Comparison of ENCODE assay signal across 4 fruit fly cellular contexts in the genomic region with DNA sequence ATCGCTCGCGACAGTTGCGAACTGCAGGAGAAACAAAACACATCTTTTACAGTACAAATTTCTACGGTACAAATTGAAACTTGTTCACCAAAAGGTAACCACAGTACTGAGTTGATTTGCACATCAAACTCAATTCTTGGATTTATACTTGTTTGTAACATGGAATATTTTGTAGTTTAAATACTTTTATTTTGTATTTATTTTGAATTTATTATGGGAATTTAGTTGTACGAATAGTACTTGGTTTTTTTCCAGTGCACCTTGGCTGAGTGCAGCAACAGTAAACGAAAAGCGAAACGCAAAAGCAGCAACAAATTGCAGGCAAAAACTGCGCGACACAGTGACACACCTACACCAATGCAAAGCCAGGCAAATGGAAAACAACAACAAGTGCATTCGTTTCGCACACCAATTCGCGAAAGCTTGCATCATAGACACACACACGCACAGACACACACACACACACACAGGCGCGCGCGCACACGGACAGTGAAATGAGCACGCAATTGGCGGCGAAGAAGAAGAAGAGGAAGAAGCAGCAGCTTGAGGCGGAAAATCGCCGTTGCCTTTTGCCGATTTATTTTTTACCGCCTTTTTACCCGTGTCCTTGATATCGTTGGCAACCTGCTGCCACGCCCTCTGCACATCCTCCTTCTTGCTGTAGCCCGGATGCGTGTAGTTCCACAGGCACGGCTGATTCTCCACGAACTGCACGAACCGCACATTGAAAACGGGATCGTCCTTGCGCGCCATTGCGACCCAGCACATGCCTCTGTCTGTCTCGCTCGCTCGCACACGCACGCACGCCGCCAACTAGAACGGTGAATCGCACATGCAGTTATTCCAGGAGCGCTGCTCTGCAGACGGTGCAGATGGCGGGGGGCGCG.
A peak's percentile ranks its signal among the peaks of the same experiment; 100 is the strongest.
TF ChIP-seq lines count a peak whose summit lies in the region.

No protein-coding gene starts in this region.

TF ChIP-seq in whole organism, adult, 20 proteins besides CTCF, POLR2A, EP300 and RAD21 (continued from another document):
- peak; percentile 7 for TF ChIP-seq cic (GFP tag; optimal IDR thresholded peaks at IDR 0.05; lab: Kevin White, UChicago)
- TF ChIP-seq Clk (GFP tag; optimal IDR thresholded peaks at IDR 0.05; lab: Kevin White, UChicago), result no peak
- no peak for TF ChIP-seq Hr96 (GFP tag; optimal IDR thresholded peaks at IDR 0.05; lab: Kevin White, UChicago)
TF ChIP-seq in whole organism, adult: peak in this region for 8.

TF ChIP-seq in whole organism, embryonic, 481 proteins besides CTCF, POLR2A, EP300 and RAD21 (continued from another document):
- TF ChIP-seq CG10209 (GFP tag; optimal IDR thresholded peaks at IDR 0.05; lab: Kevin White, UChicago) (no peak), CG5180 (GFP tag; optimal IDR thresholded peaks at IDR 0.05; lab: Kevin White, UChicago) (no peak), crol (GFP tag; IDR thresholded peaks at IDR 0.05; lab: Robert Waterston, UW) (0 out of 2 replicates have a peak, but pooled peaks have one; percentile 14), Hr39 (optimal IDR thresholded peaks at IDR 0.05; lab: Kevin White, UChicago) (peak; percentile 98)

TF ChIP-seq in whole organism, prepupa, 60 proteins besides CTCF, POLR2A, EP300 and RAD21 (continued from another document):
- TF ChIP-seq Sox15 (GFP tag; optimal IDR thresholded peaks at IDR 0.05; lab: Kevin White, UChicago) (no peak), CG4318 (GFP tag; optimal IDR thresholded peaks at IDR 0.05; lab: Kevin White, UChicago) (peak; percentile 46), CG32006 (GFP tag; optimal IDR thresholded peaks at IDR 0.05; lab: Kevin White, UChicago) (peak; percentile 65), topi (GFP tag; optimal IDR thresholded peaks at IDR 0.05; lab: Kevin White, UChicago) (peak; percentile 44), CG8632 (GFP tag; optimal IDR thresholded peaks at IDR 0.05; lab: Kevin White, UChicago) (peak; percentile 51), esn (GFP tag; optimal IDR thresholded peaks at IDR 0.05; lab: Kevin White, UChicago) (peak; percentile 49), OdsH (GFP tag; optimal IDR thresholded peaks at IDR 0.05; lab: Kevin White, UChicago) (peak; percentile 51), CG11902 (GFP tag; optimal IDR thresholded peaks at IDR 0.05; lab: Kevin White, UChicago) (peak; percentile 31), CG3919 (GFP tag; optimal IDR thresholded peaks at IDR 0.05; lab: Kevin White, UChicago) (peak; percentile 40), CG8119 (GFP tag; IDR thresholded peaks at IDR 0.05; lab: Robert Waterston, UW) (peak; percentile 72), spab (GFP tag; optimal IDR thresholded peaks at IDR 0.05; lab: Kevin White, UChicago) (no peak), salr (GFP tag; optimal IDR thresholded peaks at IDR 0.05; lab: Kevin White, UChicago) (no peak), dac (GFP tag; optimal IDR thresholded peaks at IDR 0.05; lab: Kevin White, UChicago) (no peak), svp (GFP tag; lab: Kevin White, UChicago) (peak; percentile 66), Hr39 (GFP tag; optimal IDR thresholded peaks at IDR 0.05; lab: Kevin White, UChicago) (no peak), net (GFP tag; optimal IDR thresholded peaks at IDR 0.05; lab: Kevin White, UChicago) (peak; percentile 57), achi (GFP tag; optimal IDR thresholded peaks at IDR 0.05; lab: Kevin White, UChicago) (peak; percentile 22), CG6854 (GFP tag; optimal IDR thresholded peaks at IDR 0.05; lab: Kevin White, UChicago) (no peak), pdm3 (GFP tag; optimal IDR thresholded peaks at IDR 0.05; lab: Kevin White, UChicago) (peak; percentile 55), Hr4 (GFP tag; optimal IDR thresholded peaks at IDR 0.05; lab: Kevin White, UChicago) (peak; percentile 68), CG31627 (GFP tag; optimal IDR thresholded peaks at IDR 0.05; lab: Kevin White, UChicago) (no peak), CG10669 (GFP tag; optimal IDR thresholded peaks at IDR 0.05; lab: Kevin White, UChicago) (peak; percentile 23), CG1621 (tag; optimal IDR thresholded peaks at IDR 0.05; lab: Kevin White, UChicago) (peak; percentile 16), ss (GFP tag; optimal IDR thresholded peaks at IDR 0.05; lab: Kevin White, UChicago) (peak; percentile 64 to 84), Ets96B (tag; optimal IDR thresholded peaks at IDR 0.05; lab: Kevin White, UChicago) (peak; percentile 42), CG16779 (tag; optimal IDR thresholded peaks at IDR 0.05; lab: Kevin White, UChicago) (peak; percentile 4), Ets21C (GFP tag; optimal IDR thresholded peaks at IDR 0.05; lab: Kevin White, UChicago) (no peak), Hr38 (GFP tag; optimal IDR thresholded peaks at IDR 0.05; lab: Kevin White, UChicago) (no peak), Met (GFP tag; optimal IDR thresholded peaks at IDR 0.05; lab: Kevin White, UChicago) (peak; percentile 34), CG11762 (GFP tag; optimal IDR thresholded peaks at IDR 0.05; lab: Kevin White, UChicago; ENCODE audit: insufficient read depth) (no peak), Smox (GFP tag; optimal IDR thresholded peaks at IDR 0.05; lab: Kevin White, UChicago) (no peak), CG9139 (GFP tag; optimal IDR thresholded peaks at IDR 0.05; lab: Kevin White, UChicago) (peak; percentile 8), CG34406 (GFP tag; optimal IDR thresholded peaks at IDR 0.05; lab: Kevin White, UChicago) (peak; percentile 44), CG6163 (GFP tag; IDR thresholded peaks at IDR 0.05; lab: Robert Waterston, UW) (peak; percentile 68; the same call in 2 of the 3 replicates), fd59A (GFP tag; optimal IDR thresholded peaks at IDR 0.05; lab: Kevin White, UChicago) (no peak), Blimp-1 (GFP tag; optimal IDR thresholded peaks at IDR 0.05; lab: Kevin White, UChicago) (peak; percentile 33), acj6 (GFP tag; optimal IDR thresholded peaks at IDR 0.05; lab: Kevin White, UChicago) (peak; percentile 37), CG7368 (GFP tag; optimal IDR thresholded peaks at IDR 0.05; lab: Kevin White, UChicago) (peak; percentile 30), CG11294 (GFP tag; IDR thresholded peaks at IDR 0.05; lab: Robert Waterston, UW) (no peak; the same call in 1 of the 2 replicates), fkh (GFP tag; optimal IDR thresholded peaks at IDR 0.05; lab: Kevin White, UChicago) (no peak), fd85E (GFP tag; optimal IDR thresholded peaks at IDR 0.05; lab: Kevin White, UChicago) (no peak), CG8319 (GFP tag; optimal IDR thresholded peaks at IDR 0.05; lab: Kevin White, UChicago) (peak; percentile 10), CG6276 (GFP tag; optimal IDR thresholded peaks at IDR 0.05; lab: Kevin White, UChicago) (peak; percentile 63), cyc (GFP tag; optimal IDR thresholded peaks at IDR 0.05; lab: Kevin White, UChicago) (no peak)

TF ChIP-seq in whole organism, pupa, 21 proteins besides CTCF, POLR2A, EP300 and RAD21 (continued from another document):
- TF ChIP-seq CG8301 (tag; optimal IDR thresholded peaks at IDR 0.05; lab: Kevin White, UChicago), result peak; percentile 55
- TF ChIP-seq CG12605 (GFP tag; IDR thresholded peaks at IDR 0.05; lab: Robert Waterston, UW), result peak; percentile 69
- no peak for TF ChIP-seq CG4496 (GFP tag; IDR thresholded peaks at IDR 0.05; lab: Robert Waterston, UW)
